Worm (Caenorhabditis elegans) whole organism, young adult: ENCODE data around the gene unc-22.
A peak's percentile ranks its signal among the peaks of the same experiment; 100 is the strongest.

ENCODE experiments used
- B0261.1 ChIP-seq: sonication (generic microtip); optimal IDR thresholded peaks from 2 replicates; lab custom pipeline; 2016; ENCODE audit warnings: mild to moderate bottlenecking, missing genetic modification characterization, moderate library complexity, missing compliant biosample characterization
- B0336.3 ChIP-seq: fragments of 200-800 bp; sonication (Bioruptor generic); IDR thresholded peaks from 2 replicates; pipeline ENCODE4 v1.3.6; 2022; ENCODE audit warnings: missing genetic modification characterization, missing compliant biosample characterization
- C06A6.2 ChIP-seq: fragments of 200-800 bp; sonication (Bioruptor generic); conservative IDR thresholded peaks from 2 replicates; pipeline ENCODE4 v1.3.6; 2022; ENCODE audit warnings: missing genetic modification characterization, missing compliant biosample characterization
- C17E4.6 ChIP-seq: fragments of 200-800 bp; sonication (Bioruptor generic); IDR thresholded peaks from 2 replicates; pipeline ENCODE4 v1.3.6; 2022; ENCODE audit warnings: missing genetic modification reagents, missing genetic modification characterization, missing compliant biosample characterization
- F10E7.11 ChIP-seq: sonication (generic microtip); optimal IDR thresholded peaks from 2 replicates; lab custom pipeline; 2017; ENCODE audit warnings: mild to moderate bottlenecking, missing genetic modification characterization, moderate library complexity, missing compliant biosample characterization
- F49E8.2 ChIP-seq: sonication (generic microtip); optimal IDR thresholded peaks from 3 replicates; lab custom pipeline; 2017; ENCODE audit warnings: missing genetic modification characterization, mild to moderate bottlenecking, missing compliant biosample characterization, antibody characterized with exemption, moderate library complexity; ENCODE audit not compliant: insufficient read depth
- F52B5.7 ChIP-seq: sonication (generic microtip); optimal IDR thresholded peaks from 2 replicates; lab custom pipeline; 2016; ENCODE audit warnings: mild to moderate bottlenecking, missing genetic modification characterization, missing compliant biosample characterization
- F55B11.4 ChIP-seq: sonication (generic microtip); optimal IDR thresholded peaks from 2 replicates; lab custom pipeline; 2016; ENCODE audit warnings: missing compliant biosample characterization, missing genetic modification characterization, borderline replicate concordance; ENCODE audit not compliant: insufficient read depth
- Y56A3A.18 ChIP-seq: fragments of 200-800 bp; sonication (Bioruptor generic); IDR thresholded peaks from 2 replicates; pipeline ENCODE4 v1.3.6; 2022; ENCODE audit warnings: missing genetic modification reagents, missing genetic modification characterization, missing compliant biosample characterization
- Y79H2A.3 ChIP-seq: fragments of 200-800 bp; sonication (Bioruptor generic); conservative IDR thresholded peaks from 2 replicates; pipeline ENCODE4 v1.3.6; 2022; ENCODE audit warnings: missing genetic modification reagents, missing genetic modification characterization, missing compliant biosample characterization
- akir-1 ChIP-seq: fragments of 200-800 bp; sonication (Bioruptor generic); optimal IDR thresholded peaks from 2 replicates; lab custom pipeline; 2018; ENCODE audit warnings: mild to moderate bottlenecking, missing genetic modification characterization, moderate library complexity, missing compliant biosample characterization
- ama-1 ChIP-seq, 3 experiments: fragments of 150-350 bp in 1 of 3; sonication (generic microtip) in 2 of 3; optimal IDR thresholded peaks; 2 replicates each; lab custom pipeline; 2014 to 2018; ENCODE audit warnings: missing biosample characterization in 2 of 3, missing genetic modification characterization in 2 of 3, missing genetic modification reagents in 2 of 3
- aptf-2 ChIP-seq: fragments of 200-800 bp; sonication (Bioruptor generic); conservative IDR thresholded peaks from 2 replicates; pipeline ENCODE4 v1.3.6; 2022; ENCODE audit warnings: missing genetic modification reagents, missing genetic modification characterization, missing compliant biosample characterization
- atf-7 ChIP-seq: sonication (generic microtip); optimal IDR thresholded peaks from 2 replicates; lab custom pipeline; 2017; ENCODE audit warnings: mild to moderate bottlenecking, missing genetic modification characterization, missing compliant biosample characterization
- ccch-3 ChIP-seq: fragments of 200-800 bp; sonication (Bioruptor generic); optimal IDR thresholded peaks from 2 replicates; lab custom pipeline; 2018; ENCODE audit warnings: mild to moderate bottlenecking, missing genetic modification characterization, missing compliant biosample characterization
- ceh-27 ChIP-seq: fragments of 200-800 bp; sonication (Bioruptor generic); optimal IDR thresholded peaks from 2 replicates; lab custom pipeline; 2018; ENCODE audit warnings: mild to moderate bottlenecking, missing genetic modification characterization, moderate library complexity, missing compliant biosample characterization
- dox-1 ChIP-seq: fragments of 200-800 bp; sonication (Bioruptor generic); IDR thresholded peaks from 2 replicates; pipeline ENCODE4 v1.3.6; 2022; ENCODE audit warnings: missing genetic modification reagents, missing genetic modification characterization, missing compliant biosample characterization
- dpff-1 ChIP-seq: sonication (generic microtip); optimal IDR thresholded peaks from 2 replicates; lab custom pipeline; 2017; ENCODE audit warnings: mild to moderate bottlenecking, missing genetic modification characterization, missing compliant biosample characterization
- efl-1 ChIP-seq: fragments of 150-350 bp; optimal IDR thresholded peaks from 2 replicates; lab custom pipeline; 2014; ENCODE audit warnings: missing biosample characterization, missing genetic modification reagents, missing genetic modification characterization
- egl-18 ChIP-seq: fragments of 200-800 bp; sonication (Bioruptor generic); IDR thresholded peaks from 2 replicates; pipeline ENCODE4 v1.3.6; 2022; ENCODE audit warnings: missing genetic modification reagents, missing genetic modification characterization, missing compliant biosample characterization
- egrh-3 ChIP-seq: fragments of 200-800 bp; sonication (Bioruptor generic); IDR thresholded peaks from 2 replicates; pipeline ENCODE4 v1.3.6; 2022; ENCODE audit warnings: missing genetic modification reagents, missing genetic modification characterization, missing compliant biosample characterization
- ekl-4 ChIP-seq: fragments of 200-800 bp; sonication (Bioruptor generic); IDR thresholded peaks from 2 replicates; pipeline ENCODE4 v1.3.6; 2022; ENCODE audit warnings: missing genetic modification reagents, missing genetic modification characterization, missing compliant biosample characterization
- fkh-3 ChIP-seq: sonication (generic microtip); optimal IDR thresholded peaks from 2 replicates; lab custom pipeline; 2016; ENCODE audit warnings: mild to moderate bottlenecking, missing genetic modification characterization, missing compliant biosample characterization
- hlh-12 ChIP-seq: sonication (generic microtip); optimal IDR thresholded peaks from 2 replicates; lab custom pipeline; 2016; ENCODE audit warnings: missing genetic modification characterization, missing compliant biosample characterization
- hrde-1 ChIP-seq: sonication (generic microtip); optimal IDR thresholded peaks from 2 replicates; lab custom pipeline; 2016; ENCODE audit warnings: missing genetic modification characterization, mild to moderate bottlenecking, missing compliant biosample characterization, moderate library complexity, missing genotype, missing genetic modification reagents, borderline replicate concordance
- hsf-1 ChIP-seq: fragments of 200-800 bp; sonication (Bioruptor generic); IDR thresholded peaks from 2 replicates; pipeline ENCODE4 v1.3.6; 2022; ENCODE audit warnings: missing genetic modification reagents, missing genetic modification characterization, missing compliant biosample characterization
- lag-1 ChIP-seq: fragments of 200-800 bp; sonication (Bioruptor generic); IDR thresholded peaks from 2 replicates; pipeline ENCODE4 v1.3.6; 2022; ENCODE audit warnings: missing genetic modification reagents, missing genetic modification characterization, missing compliant biosample characterization
- lin-35 ChIP-seq, 3 experiments: fragments of 150-350 bp in 2 of 3; sonication (generic microtip) in 1 of 3; optimal IDR thresholded peaks; 2 replicates each; lab custom pipeline; 2014 to 2018; ENCODE audit warnings: missing biosample characterization in 3 of 3, missing genetic modification characterization in 3 of 3, missing genetic modification reagents in 3 of 3
- madf-10 ChIP-seq: sonication (generic microtip); optimal IDR thresholded peaks from 2 replicates; lab custom pipeline; 2016; ENCODE audit warnings: mild to moderate bottlenecking, missing genetic modification characterization, missing compliant biosample characterization
- madf-3 ChIP-seq: fragments of 200-800 bp; sonication (Bioruptor generic); IDR thresholded peaks from 2 replicates; pipeline ENCODE4 v1.3.6; 2022; ENCODE audit warnings: missing genetic modification reagents, missing genetic modification characterization, missing compliant biosample characterization
- madf-8 ChIP-seq: fragments of 200-800 bp; sonication (Bioruptor generic); conservative IDR thresholded peaks from 2 replicates; pipeline ENCODE4 v1.3.6; 2022; ENCODE audit warnings: missing genetic modification reagents, missing genetic modification characterization, missing compliant biosample characterization
- mes-4 ChIP-seq: sonication (generic microtip); optimal IDR thresholded peaks from 2 replicates; lab custom pipeline; 2016; ENCODE audit warnings: missing genotype, missing genetic modification characterization, missing compliant biosample characterization
- mxl-1 ChIP-seq: sonication (generic microtip); optimal IDR thresholded peaks from 2 replicates; lab custom pipeline; 2016; ENCODE audit warnings: missing genetic modification characterization, missing compliant biosample characterization
- nfya-2 ChIP-seq: fragments of 200-800 bp; sonication (Bioruptor generic); IDR thresholded peaks from 2 replicates; pipeline ENCODE4 v1.3.6; 2022; ENCODE audit warnings: missing genetic modification reagents, missing genetic modification characterization, missing compliant biosample characterization
- nhr-80 ChIP-seq: sonication (generic microtip); optimal IDR thresholded peaks from 2 replicates; lab custom pipeline; 2016; ENCODE audit warnings: missing genetic modification characterization, missing compliant biosample characterization
- nhr-90 ChIP-seq: sonication (generic microtip); optimal IDR thresholded peaks from 2 replicates; lab custom pipeline; 2016; ENCODE audit warnings: missing genotype, mild to moderate bottlenecking, missing genetic modification characterization, missing compliant biosample characterization
- repo-1 ChIP-seq: sonication (generic microtip); optimal IDR thresholded peaks from 2 replicates; lab custom pipeline; 2017; ENCODE audit warnings: mild to moderate bottlenecking, missing genetic modification characterization, missing compliant biosample characterization
- sdz-38 ChIP-seq: sonication (generic microtip); optimal IDR thresholded peaks from 2 replicates; lab custom pipeline; 2016; ENCODE audit warnings: missing genotype, missing genetic modification characterization, missing compliant biosample characterization
- sea-2 ChIP-seq: fragments of 200-800 bp; sonication (Bioruptor generic); IDR thresholded peaks from 2 replicates; pipeline ENCODE4 v1.3.6; 2022; ENCODE audit warnings: missing genetic modification characterization, missing compliant biosample characterization
- snpc-1.3 ChIP-seq: sonication (generic microtip); optimal IDR thresholded peaks from 2 replicates; lab custom pipeline; 2017; ENCODE audit warnings: missing genetic modification characterization, mild to moderate bottlenecking, missing compliant biosample characterization, antibody characterized with exemption, moderate library complexity, missing genotype, missing genetic modification reagents; ENCODE audit not compliant: insufficient read depth
- snpc-4 ChIP-seq, 5 experiments: fragments of 150-350 bp in 1 of 5; sonication (generic microtip) in 4 of 5; optimal IDR thresholded peaks; 2 replicates each; lab custom pipeline; 2014 to 2018; ENCODE audit warnings: missing genetic modification characterization in 5 of 5, missing biosample characterization in 3 of 5, antibody characterized with exemption in 2 of 5, mild to moderate bottlenecking in 2 of 5, missing compliant biosample characterization in 2 of 5, missing genotype in 2 of 5, moderate library complexity in 2 of 5, missing genetic modification reagents in 1 of 5
- tbp1 ChIP-seq: fragments of 200-800 bp; sonication (Bioruptor generic); optimal IDR thresholded peaks from 2 replicates; lab custom pipeline; 2018; ENCODE audit warnings: mild to moderate bottlenecking, missing genetic modification characterization, missing compliant biosample characterization
- tlf-1 ChIP-seq: fragments of 200-800 bp; sonication (Bioruptor generic); optimal IDR thresholded peaks from 2 replicates; lab custom pipeline; 2018; ENCODE audit warnings: mild to moderate bottlenecking, missing genetic modification characterization, missing compliant biosample characterization
- unc-130 ChIP-seq: sonication (generic microtip); optimal IDR thresholded peaks from 2 replicates; lab custom pipeline; 2016; ENCODE audit warnings: missing genetic modification reagents, missing genetic modification characterization, missing compliant biosample characterization
- unc-62 ChIP-seq: fragments of 150-350 bp; optimal IDR thresholded peaks from 2 replicates; lab custom pipeline; 2014; ENCODE audit warnings: missing biosample characterization, missing genetic modification reagents, missing genetic modification characterization
- xnd-1 ChIP-seq: sonication (generic microtip); optimal IDR thresholded peaks from 2 replicates; lab custom pipeline; 2016; ENCODE audit warnings: missing genotype, missing genetic modification reagents, missing genetic modification characterization, missing compliant biosample characterization

Gene unc-22

ce11 chrIV:11928388-11928787 lies 82.4 kb downstream of the unc-22 start (continued):
- TF ChIP-seq efl-1 (GFP tag; lab: Kevin White, UChicago), result no peak
- 0 out of 2 replicates have a peak, but pooled peaks have one; percentile 68 for TF ChIP-seq Y56A3A.18
- TF ChIP-seq hlh-12 (tag; lab: Kevin White, UChicago), result no peak
- TF ChIP-seq fkh-3 (tag; lab: Kevin White, UChicago), result no peak
- TF ChIP-seq snpc-4 (GFP tag; optimal IDR thresholded peaks at IDR 0.05; lab: Kevin White, UChicago), result peak; percentile 28
- peak in 3 of 4 experiments; percentile 29 to 75 (median 58) for TF ChIP-seq snpc-4 (tag; optimal IDR thresholded peaks at IDR 0.05; lab: Kevin White, UChicago)
- TF ChIP-seq mxl-1 (tag; lab: Kevin White, UChicago), result no peak
- TF ChIP-seq dox-1 (GFP tag; lab: Robert Waterston, UW), result peak; percentile 79; the same call in 1 of the 2 replicates
- no peak for TF ChIP-seq sea-2 (GFP tag; lab: Robert Waterston, UW)
- TF ChIP-seq unc-62 (GFP tag; lab: Kevin White, UChicago), result no peak
- TF ChIP-seq sdz-38 (tag; lab: Kevin White, UChicago), result no peak
- peak; percentile 52 for TF ChIP-seq nhr-90
- TF ChIP-seq egl-18 (GFP tag; lab: Robert Waterston, UW), result no peak
- no peak for TF ChIP-seq lag-1 (GFP tag; lab: Robert Waterston, UW)
- no peak for TF ChIP-seq atf-7 (tag; lab: Kevin White, UChicago)
- no peak for TF ChIP-seq unc-130
- peak; percentile 87 for TF ChIP-seq B0261.1 (tag; lab: Kevin White, UChicago)
- TF ChIP-seq egrh-3 (GFP tag; lab: Robert Waterston, UW), result peak; percentile 21; the same call in 1 of the 2 replicates
- no peak for TF ChIP-seq ccch-3 (GFP tag; lab: Kevin White, UChicago)
- TF ChIP-seq tbp1 (GFP tag; lab: Kevin White, UChicago), result peak; percentile 97
- TF ChIP-seq ceh-27 (GFP tag; lab: Kevin White, UChicago), result peak; percentile 58
- no peak for TF ChIP-seq ekl-4
- TF ChIP-seq F55B11.4 (tag; lab: Kevin White, UChicago), result no peak
- no peak for TF ChIP-seq F10E7.11
- no peak for TF ChIP-seq F52B5.7 (tag; lab: Kevin White, UChicago)
- TF ChIP-seq nhr-80, result peak; percentile 26
- no peak for TF ChIP-seq dpff-1 (tag; lab: Kevin White, UChicago)
- no peak for TF ChIP-seq lin-35 (GFP tag; optimal IDR thresholded peaks at IDR 0.05; lab: Kevin White, UChicago)
- TF ChIP-seq C17E4.6 (GFP tag; lab: Robert Waterston, UW), result no peak
- TF ChIP-seq nfya-2 (GFP tag; lab: Robert Waterston, UW), result no peak
- no peak for TF ChIP-seq tlf-1 (GFP tag; lab: Kevin White, UChicago)

- TF ChIP-seq xnd-1 (tag; lab: Kevin White, UChicago) (no peak), mes-4 (tag; lab: Kevin White, UChicago) (no peak), snpc-1.3 (tag; lab: Kevin White, UChicago) (no peak), egrh-3 (GFP tag; lab: Robert Waterston, UW) (no peak), madf-8 (GFP tag; lab: Robert Waterston, UW) (no peak), hsf-1 (GFP tag; lab: Robert Waterston, UW) (no peak), ama-1 (optimal IDR thresholded peaks at IDR 0.05; lab: Kevin White, UChicago) (no peak), ama-1 (GFP tag; optimal IDR thresholded peaks at IDR 0.05; lab: Kevin White, UChicago) (no peak), akir-1 (no peak), hrde-1 (tag; lab: Kevin White, UChicago) (no peak), aptf-2 (GFP tag; lab: Robert Waterston, UW) (no peak), nfya-2 (GFP tag; lab: Robert Waterston, UW) (no peak), Y79H2A.3 (GFP tag; lab: Robert Waterston, UW) (no peak), madf-10 (no peak), C17E4.6 (GFP tag; lab: Robert Waterston, UW) (no peak), madf-3 (GFP tag; lab: Robert Waterston, UW) (no peak), C06A6.2 (GFP tag; lab: Robert Waterston, UW) (no peak), B0336.3 (GFP tag; lab: Robert Waterston, UW) (no peak), F49E8.2 (tag; lab: Kevin White, UChicago) (no peak), repo-1 (tag; lab: Kevin White, UChicago) (no peak)
Measured at ce11 chrIV:11925346-11926075, 85.3 kb downstream of the unc-22 start, which contains the start of the genes srlf-33 and srlf-32. Gene srlf-33, minus strand, starts transcription at chrIV:11925446. Gene srlf-32, plus strand, starts transcription at chrIV:11926025.
